Worm (Caenorhabditis elegans): ENCODE data around the gene atg-7.

ce11 chrIV:11100271-11100670 lies 19.4 kb upstream of the atg-7 start, which contains the start of gene str-3:
- TF ChIP-seq peb-1 (tag; optimal IDR thresholded peaks at IDR 0.05) (no peak), ztf-11 (tag; optimal IDR thresholded peaks at IDR 0.05) (no peak), skn-1 (tag; optimal IDR thresholded peaks at IDR 0.05) (no peak), egl-27 (tag; optimal IDR thresholded peaks at IDR 0.05) (no peak), nhr-10 (tag; optimal IDR thresholded peaks at IDR 0.05) (no peak), nhr-77 (tag; optimal IDR thresholded peaks at IDR 0.05) (no peak), unc-62 (GFP tag; optimal IDR thresholded peaks at IDR 0.05) (no peak), R02D3.7 (tag; optimal IDR thresholded peaks at IDR 0.05) (no peak)
